Worm (Caenorhabditis elegans): ENCODE results near the gene F13A7.14.

DNA sequence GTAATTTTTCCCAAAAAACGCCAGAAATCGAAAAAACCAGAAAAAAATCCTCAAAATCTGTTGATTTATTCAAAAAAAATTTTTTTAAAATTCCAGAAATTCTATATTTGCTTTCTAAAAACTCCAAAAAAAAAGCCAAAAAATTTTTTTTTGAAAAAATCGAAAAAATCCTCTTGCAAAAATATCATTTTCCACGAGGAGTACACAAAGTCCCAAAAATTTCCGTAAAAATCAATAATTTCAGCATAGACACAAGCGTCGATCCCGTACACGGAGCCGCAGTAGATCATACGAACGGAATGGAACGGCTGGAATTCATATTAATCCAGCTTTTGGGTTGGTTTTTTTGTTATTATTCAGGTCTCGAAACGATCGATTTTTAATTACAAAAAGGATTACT, 33.5 kb upstream of the F13A7.14 start:
- peak; percentile 53; the same call in 1 of the 2 replicates for TF ChIP-seq T22C8.4 (GFP tag; IDR thresholded peaks at IDR 0.05)
- TF ChIP-seq ref-1 (GFP tag; conservative IDR thresholded peaks at IDR 0.05) = no peak

Data from whole organism, midembryonic.